Fruit fly (Drosophila melanogaster) whole organism, embryonic: ENCODE measurements around the gene Tcs6.

Experiments
- Atf-2 ChIP-seq: fragments of 200-800 bp; sonication (Bioruptor generic); optimal IDR thresholded peaks from 2 replicates; lab custom pipeline; 2016; ENCODE audit warnings: missing biosample characterization, missing genetic modification characterization
- BEAF-32 ChIP-seq: fragments of 200-800 bp; sonication (Bioruptor generic); optimal IDR thresholded peaks from 3 replicates; lab custom pipeline; 2017; ENCODE audit warnings: missing biosample characterization, missing genetic modification characterization, mild to moderate bottlenecking, moderate library complexity, missing genetic modification reagents
- Blimp-1 ChIP-seq: fragments of 200-800 bp; sonication (Bioruptor generic); optimal IDR thresholded peaks from 3 replicates; lab custom pipeline; 2018; ENCODE audit warnings: missing biosample characterization, missing genetic modification characterization, mild to moderate bottlenecking, moderate library complexity, missing genetic modification reagents
- Bteb2 ChIP-seq: fragments of 200-800 bp; sonication (Bioruptor generic); optimal IDR thresholded peaks from 2 replicates; lab custom pipeline; 2016; ENCODE audit warnings: missing biosample characterization, missing genetic modification characterization
- CG10431 ChIP-seq: fragments of 200-800 bp; sonication (Bioruptor generic); optimal IDR thresholded peaks from 3 replicates; lab custom pipeline; 2018; ENCODE audit warnings: missing biosample characterization, mild to moderate bottlenecking, missing genetic modification characterization
- CG10654 ChIP-seq: fragments of 200-800 bp; sonication (Bioruptor generic); optimal IDR thresholded peaks from 2 replicates; lab custom pipeline; 2016; ENCODE audit warnings: missing biosample characterization, missing genetic modification characterization
- CG13123 ChIP-seq: fragments of 200-800 bp; sonication (Bioruptor generic); optimal IDR thresholded peaks from 2 replicates; lab custom pipeline; 2016; ENCODE audit warnings: missing biosample characterization, missing genetic modification characterization
- CG14860 ChIP-seq: fragments of 200-800 bp; sonication (Bioruptor generic); IDR thresholded peaks from 3 replicates; pipeline ENCODE4 v1.3.6; 2022; ENCODE audit warnings: missing biosample characterization, missing genetic modification characterization; ENCODE audit not compliant: partially characterized antibody
- CG15269 ChIP-seq: fragments of 200-800 bp; sonication (Bioruptor generic); optimal IDR thresholded peaks from 2 replicates; lab custom pipeline; 2018; ENCODE audit warnings: missing biosample characterization, mild to moderate bottlenecking, missing genetic modification characterization, moderate library complexity
- CG15514 ChIP-seq: fragments of 200-800 bp; sonication (Bioruptor generic); optimal IDR thresholded peaks from 3 replicates; lab custom pipeline; 2017; ENCODE audit warnings: missing biosample characterization, missing genetic modification characterization, mild to moderate bottlenecking, moderate library complexity, missing genetic modification reagents
- CG1603 ChIP-seq: fragments of 200-800 bp; sonication (Bioruptor generic); optimal IDR thresholded peaks from 2 replicates; lab custom pipeline; 2019; ENCODE audit warnings: missing biosample characterization, mild to moderate bottlenecking, missing genetic modification characterization, moderate library complexity
- CG17361 ChIP-seq: fragments of 200-800 bp; sonication (Bioruptor generic); IDR thresholded peaks from 3 replicates; pipeline ENCODE4 v1.3.6; 2022; ENCODE audit warnings: missing biosample characterization, missing genetic modification characterization
- CG17568 ChIP-seq: fragments of 200-800 bp; sonication (Bioruptor generic); optimal IDR thresholded peaks from 2 replicates; lab custom pipeline; 2018; ENCODE audit warnings: missing biosample characterization, mild to moderate bottlenecking, missing genetic modification characterization, moderate library complexity
- CG18011 ChIP-seq: fragments of 200-800 bp; sonication (Bioruptor generic); optimal IDR thresholded peaks from 2 replicates; lab custom pipeline; 2017; ENCODE audit warnings: missing biosample characterization, missing genetic modification characterization, mild to moderate bottlenecking, moderate library complexity, missing genotype
- CG18619 ChIP-seq: fragments of 200-800 bp; sonication (Bioruptor generic); optimal IDR thresholded peaks from 3 replicates; lab custom pipeline; 2017; ENCODE audit warnings: missing biosample characterization, mild to moderate bottlenecking, missing genetic modification characterization
- CG5180 ChIP-seq: fragments of 200-800 bp; sonication (Bioruptor generic); optimal IDR thresholded peaks from 3 replicates; lab custom pipeline; 2017; ENCODE audit warnings: missing biosample characterization, missing genetic modification characterization, mild to moderate bottlenecking, moderate library complexity, missing genetic modification reagents
- CG6654 ChIP-seq: fragments of 200-800 bp; sonication (Bioruptor generic); optimal IDR thresholded peaks from 2 replicates; lab custom pipeline; 2017; ENCODE audit warnings: missing biosample characterization, mild to moderate bottlenecking, missing genetic modification characterization
- CG6689 ChIP-seq: fragments of 200-800 bp; sonication (Bioruptor generic); IDR thresholded peaks from 2 replicates; pipeline ENCODE4 v1.3.6; 2022; ENCODE audit warnings: missing biosample characterization, missing genetic modification characterization
- CG7987 ChIP-seq: fragments of 200-800 bp; sonication (Bioruptor generic); optimal IDR thresholded peaks from 2 replicates; lab custom pipeline; 2018; ENCODE audit warnings: missing biosample characterization, mild to moderate bottlenecking, missing genetic modification characterization, moderate library complexity
- CG8281 ChIP-seq: fragments of 200-800 bp; sonication (Bioruptor generic); optimal IDR thresholded peaks from 2 replicates; lab custom pipeline; 2018; ENCODE audit warnings: missing biosample characterization, mild to moderate bottlenecking, missing genetic modification characterization, moderate library complexity
- CG8290 ChIP-seq, 3 experiments: fragments of 200-800 bp; sonication (Bioruptor generic); optimal IDR thresholded peaks; 2 replicates each; lab custom pipeline; 2016 to 2019; ENCODE audit warnings: missing biosample characterization in 3 of 3, missing genetic modification characterization in 3 of 3, mild to moderate bottlenecking in 2 of 3, moderate library complexity in 1 of 3
- CG8359 ChIP-seq: fragments of 200-800 bp; sonication (Bioruptor generic); optimal IDR thresholded peaks from 2 replicates; lab custom pipeline; 2017; ENCODE audit warnings: missing biosample characterization, mild to moderate bottlenecking, missing genetic modification characterization, borderline replicate concordance
- D19A ChIP-seq: fragments of 200-800 bp; optimal IDR thresholded peaks from 3 replicates; lab custom pipeline; 2019; ENCODE audit warnings: missing biosample characterization, mild to moderate bottlenecking, missing genetic modification characterization, moderate library complexity
- Dip2 ChIP-seq: fragments of 200-800 bp; sonication (Bioruptor generic); IDR thresholded peaks from 2 replicates; pipeline ENCODE4 v1.3.6; 2022; ENCODE audit warnings: missing biosample characterization, missing genetic modification characterization
- Drgx ChIP-seq: fragments of 200-800 bp; sonication (Bioruptor generic); IDR thresholded peaks from 2 replicates; pipeline ENCODE4 v1.3.6; 2022; ENCODE audit warnings: missing biosample characterization, missing genetic modification characterization
- Ets65A ChIP-seq: fragments of 200-800 bp; sonication (Bioruptor generic); peaks from one replicate; lab custom pipeline; 2016; ENCODE audit warnings: missing biosample characterization, missing genetic modification characterization
- NC2β ChIP-seq: fragments of 200-800 bp; sonication (Bioruptor generic); optimal IDR thresholded peaks from 2 replicates; lab custom pipeline; 2016; ENCODE audit warnings: missing biosample characterization, missing genetic modification characterization
- Oli ChIP-seq: fragments of 200-800 bp; sonication (Bioruptor generic); optimal IDR thresholded peaks from 2 replicates; lab custom pipeline; 2018; ENCODE audit warnings: missing biosample characterization, mild to moderate bottlenecking, missing genetic modification characterization, moderate library complexity
- Pdp1 ChIP-seq, 2 experiments: fragments of 200-800 bp; sonication (Bioruptor generic); optimal IDR thresholded peaks; 3 replicates each; lab custom pipeline; 2016; ENCODE audit warnings: missing biosample characterization in 2 of 2, missing genetic modification characterization in 2 of 2, mild to moderate bottlenecking in 1 of 2, moderate library complexity in 1 of 2
- TFAM ChIP-seq: fragments of 200-800 bp; sonication (Bioruptor generic); optimal IDR thresholded peaks from 2 replicates; lab custom pipeline; 2017; ENCODE audit warnings: missing biosample characterization, missing genetic modification characterization, inconsistent platforms
- Xbp1 ChIP-seq: fragments of 200-800 bp; sonication (Bioruptor generic); optimal IDR thresholded peaks from 3 replicates; lab custom pipeline; 2016; ENCODE audit warnings: missing biosample characterization, mild to moderate bottlenecking, missing genetic modification characterization
- ac ChIP-seq: fragments of 200-800 bp; sonication (Bioruptor generic); optimal IDR thresholded peaks from 3 replicates; lab custom pipeline; 2017; ENCODE audit warnings: missing biosample characterization, mild to moderate bottlenecking, missing genetic modification characterization
- ato ChIP-seq: fragments of 200-800 bp; sonication (Bioruptor generic); IDR thresholded peaks from 2 replicates; pipeline ENCODE4 v1.3.6; 2022; ENCODE audit warnings: missing biosample characterization, missing genetic modification characterization; ENCODE audit not compliant: partially characterized antibody
- bbx ChIP-seq: fragments of 200-800 bp; sonication (Bioruptor generic); IDR thresholded peaks from 2 replicates; pipeline ENCODE4 v1.3.6; 2022; ENCODE audit warnings: missing biosample characterization, missing genetic modification characterization; ENCODE audit not compliant: partially characterized antibody
- bsh ChIP-seq, 2 experiments: fragments of 200-800 bp; sonication (Bioruptor generic); optimal IDR thresholded peaks; 2 replicates each; lab custom pipeline; 2017 to 2018; ENCODE audit warnings: mild to moderate bottlenecking in 2 of 2, missing biosample characterization in 2 of 2, missing genetic modification characterization in 2 of 2, moderate library complexity in 1 of 2
- caup ChIP-seq: fragments of 200-800 bp; sonication (Bioruptor generic); optimal IDR thresholded peaks from 3 replicates; lab custom pipeline; 2017; ENCODE audit warnings: missing biosample characterization, mild to moderate bottlenecking, missing genetic modification characterization, moderate library complexity; ENCODE audit not compliant: severe bottlenecking
- cg ChIP-seq: fragments of 200-800 bp; sonication (Bioruptor generic); optimal IDR thresholded peaks from 3 replicates; lab custom pipeline; 2019; ENCODE audit warnings: missing biosample characterization, mild to moderate bottlenecking, missing genetic modification characterization, moderate library complexity
- fd102C ChIP-seq: fragments of 200-800 bp; sonication (Bioruptor generic); optimal IDR thresholded peaks from 2 replicates; lab custom pipeline; 2018; ENCODE audit warnings: missing biosample characterization, mild to moderate bottlenecking, missing genetic modification characterization, moderate library complexity
- fd64A ChIP-seq: fragments of 200-800 bp; sonication (Bioruptor generic); optimal IDR thresholded peaks from 3 replicates; lab custom pipeline; 2018; ENCODE audit warnings: missing biosample characterization, mild to moderate bottlenecking, missing genetic modification characterization
- grn ChIP-seq: fragments of 200-800 bp; sonication (Bioruptor generic); optimal IDR thresholded peaks from 3 replicates; lab custom pipeline; 2017; ENCODE audit warnings: missing biosample characterization, missing genetic modification characterization
- her ChIP-seq: fragments of 200-800 bp; sonication (Bioruptor generic); optimal IDR thresholded peaks from 2 replicates; lab custom pipeline; 2016; ENCODE audit warnings: missing biosample characterization, missing genetic modification characterization
- luna ChIP-seq: fragments of 200-800 bp; sonication (Bioruptor generic); optimal IDR thresholded peaks from 2 replicates; lab custom pipeline; 2016; ENCODE audit warnings: missing biosample characterization, missing genetic modification characterization
- nmo ChIP-seq: fragments of 200-800 bp; sonication (Bioruptor generic); optimal IDR thresholded peaks from 2 replicates; lab custom pipeline; 2018; ENCODE audit warnings: missing biosample characterization, mild to moderate bottlenecking, missing genetic modification characterization, moderate library complexity
- org-1 ChIP-seq: fragments of 200-800 bp; sonication (Bioruptor generic); optimal IDR thresholded peaks from 2 replicates; lab custom pipeline; 2017; ENCODE audit warnings: missing biosample characterization, missing genetic modification characterization
- row ChIP-seq: fragments of 200-800 bp; sonication (Bioruptor generic); IDR thresholded peaks from 3 replicates; pipeline ENCODE4 v1.3.6; 2022; ENCODE audit warnings: missing biosample characterization, missing genetic modification characterization
- seq ChIP-seq: fragments of 200-800 bp; sonication (Bioruptor generic); IDR thresholded peaks from 2 replicates; pipeline ENCODE4 v1.3.6; 2022; ENCODE audit warnings: missing biosample characterization, missing genetic modification characterization
- sob ChIP-seq: fragments of 200-800 bp; sonication (Bioruptor generic); IDR thresholded peaks from 2 replicates; pipeline ENCODE4 v1.3.6; 2022; ENCODE audit warnings: missing biosample characterization, missing genetic modification characterization
- stc ChIP-seq: fragments of 200-800 bp; sonication (Bioruptor generic); IDR thresholded peaks from 2 replicates; pipeline ENCODE4 v1.3.6; 2022; ENCODE audit warnings: missing biosample characterization, missing genetic modification characterization
- tx ChIP-seq: fragments of 200-800 bp; sonication (Bioruptor generic); optimal IDR thresholded peaks from 2 replicates; lab custom pipeline; 2016; ENCODE audit warnings: missing biosample characterization, missing genetic modification characterization
- wdn ChIP-seq: fragments of 200-800 bp; sonication (Bioruptor generic); IDR thresholded peaks from 2 replicates; pipeline ENCODE4 v1.3.6; 2022; ENCODE audit warnings: missing biosample characterization, missing genetic modification characterization

The Tcs6 gene

DNA sequence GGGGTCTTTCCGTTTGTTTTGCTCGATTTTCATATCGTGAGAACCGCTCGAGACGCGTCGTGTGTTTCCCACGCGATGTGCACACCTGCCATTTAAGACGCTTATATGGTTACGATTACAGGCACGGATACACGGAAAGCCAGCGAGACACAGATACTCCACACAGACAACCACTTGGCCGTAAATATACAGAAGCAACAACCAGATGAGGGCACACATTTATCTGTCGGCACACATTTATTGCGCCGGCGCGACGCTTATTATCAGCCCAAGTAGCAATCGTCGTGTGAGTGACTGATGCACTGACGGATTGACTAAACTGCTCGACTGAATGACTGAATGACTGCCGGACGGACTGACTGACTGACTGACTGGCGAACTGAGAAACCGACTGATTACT is 27.5 kb downstream of the Tcs6 start:
- TF ChIP-seq Blimp-1 (GFP tag; lab: Kevin White, UChicago) = no peak
- no peak for TF ChIP-seq fd64A (GFP tag; lab: Kevin White, UChicago)
- TF ChIP-seq CG14860 (GFP tag; lab: Robert Waterston, UW) = no peak
- peak; percentile 47 for TF ChIP-seq grn (GFP tag; lab: Kevin White, UChicago)
- TF ChIP-seq fd102C (GFP tag; lab: Kevin White, UChicago) = no peak
- peak; percentile 100 for TF ChIP-seq CG8281 (tag; lab: Kevin White, UChicago)
- no peak for TF ChIP-seq CG6654 (GFP tag; lab: Kevin White, UChicago)
- TF ChIP-seq CG17361 (GFP tag; lab: Robert Waterston, UW) = no peak
- no peak for TF ChIP-seq bsh (GFP tag; optimal IDR thresholded peaks at IDR 0.05; lab: Kevin White, UChicago)
- TF ChIP-seq Dip2 = no peak
- no peak for TF ChIP-seq CG18011 (GFP tag; lab: Kevin White, UChicago)
- TF ChIP-seq nmo (GFP tag; lab: Kevin White, UChicago) = no peak
- TF ChIP-seq CG10431 = no peak
- no peak for TF ChIP-seq row (GFP tag; lab: Robert Waterston, UW)
- no peak for TF ChIP-seq Pdp1 (GFP tag; optimal IDR thresholded peaks at IDR 0.05; lab: Kevin White, UChicago)
- no peak for TF ChIP-seq Xbp1 (GFP tag; lab: Kevin White, UChicago)
- peak; percentile 78 for TF ChIP-seq cg (GFP tag; lab: Kevin White, UChicago)
- no peak for TF ChIP-seq sob (GFP tag; lab: Robert Waterston, UW)
- no peak for TF ChIP-seq Drgx (GFP tag; lab: Robert Waterston, UW)
- TF ChIP-seq CG8359 (GFP tag; lab: Kevin White, UChicago) = no peak
- no peak for TF ChIP-seq CG6689
- TF ChIP-seq Bteb2 (GFP tag; lab: Kevin White, UChicago) = no peak
- no peak for TF ChIP-seq her (GFP tag; lab: Kevin White, UChicago)
- no peak for TF ChIP-seq CG8290 (GFP tag; optimal IDR thresholded peaks at IDR 0.05; lab: Kevin White, UChicago)
- TF ChIP-seq CG8290 (tag; optimal IDR thresholded peaks at IDR 0.05; lab: Kevin White, UChicago) = no peak
- TF ChIP-seq wdn (GFP tag; lab: Robert Waterston, UW) = no peak
- no peak for TF ChIP-seq luna (GFP tag; lab: Kevin White, UChicago)
- TF ChIP-seq CG7987 (GFP tag; lab: Kevin White, UChicago) = no peak
- no peak for TF ChIP-seq NC2β
- no peak for TF ChIP-seq CG5180 (GFP tag; lab: Kevin White, UChicago)
- TF ChIP-seq CG13123 = no peak
- no peak for TF ChIP-seq CG17568 (GFP tag; lab: Kevin White, UChicago)
- TF ChIP-seq BEAF-32 (GFP tag; lab: Kevin White, UChicago) = no peak
- TF ChIP-seq CG18619 (GFP tag; lab: Kevin White, UChicago) = no peak
- TF ChIP-seq D19A = no peak
- TF ChIP-seq Ets65A = no peak
- TF ChIP-seq caup (GFP tag; lab: Kevin White, UChicago) = no peak
- no peak for TF ChIP-seq stc (GFP tag; lab: Robert Waterston, UW)
- no peak for TF ChIP-seq TFAM (GFP tag; lab: Kevin White, UChicago)
- TF ChIP-seq ato = no peak
- no peak for TF ChIP-seq Atf-2 (GFP tag; lab: Kevin White, UChicago)
- no peak for TF ChIP-seq tx (GFP tag; lab: Kevin White, UChicago)
- no peak for TF ChIP-seq seq (GFP tag; lab: Robert Waterston, UW)
- no peak for TF ChIP-seq CG1603 (tag; lab: Kevin White, UChicago)
- TF ChIP-seq org-1 (GFP tag; lab: Kevin White, UChicago) = no peak
- peak; percentile 71 for TF ChIP-seq CG15269 (tag; lab: Kevin White, UChicago)
- TF ChIP-seq Oli (tag; lab: Kevin White, UChicago) = no peak
- TF ChIP-seq CG10654 (GFP tag; lab: Kevin White, UChicago) = no peak
- TF ChIP-seq ac = peak; percentile 90
- no peak for TF ChIP-seq bbx (GFP tag; lab: Robert Waterston, UW)
- TF ChIP-seq CG15514 (GFP tag; lab: Kevin White, UChicago) = no peak
